Worm (Caenorhabditis elegans) whole organism, midembryonic: ENCODE measurements around the gene far-5.

Experiments
- T22C8.4 ChIP-seq: fragments of 200-800 bp; sonication (Bioruptor generic); IDR thresholded peaks from 2 replicates; pipeline ENCODE4 v1.3.6; 2022; ENCODE audit warnings: missing genetic modification characterization, missing compliant biosample characterization
- cog-1 ChIP-seq: sonication (generic microtip); optimal IDR thresholded peaks from 2 replicates; lab custom pipeline; 2016; ENCODE audit warnings: missing genetic modification characterization, missing compliant biosample characterization
- flt-1 ChIP-seq: fragments of 200-800 bp; sonication (Bioruptor generic); IDR thresholded peaks from 2 replicates; pipeline ENCODE4 v1.3.6; 2022; ENCODE audit warnings: missing genetic modification characterization, missing compliant biosample characterization
- klf-2 ChIP-seq: fragments of 200-800 bp; sonication (Bioruptor generic); conservative IDR thresholded peaks from 2 replicates; pipeline ENCODE4 v1.3.6; 2022; ENCODE audit warnings: missing genetic modification reagents, missing genetic modification characterization, missing compliant biosample characterization
- med-1 ChIP-seq: sonication (generic microtip); optimal IDR thresholded peaks from 2 replicates; lab custom pipeline; 2017; ENCODE audit warnings: missing genetic modification characterization, mild to moderate bottlenecking, missing compliant biosample characterization, antibody characterized with exemption, missing genetic modification reagents; ENCODE audit not compliant: insufficient read depth
- ref-1 ChIP-seq: fragments of 200-800 bp; sonication (Bioruptor generic); conservative IDR thresholded peaks from 2 replicates; pipeline ENCODE4 v1.3.6; 2022; ENCODE audit warnings: missing genetic modification reagents, missing genetic modification characterization, missing compliant biosample characterization
- tab-1 ChIP-seq: fragments of 200-800 bp; sonication (Bioruptor generic); IDR thresholded peaks from 2 replicates; pipeline ENCODE4 v1.3.6; 2022; ENCODE audit warnings: missing genetic modification characterization, missing compliant biosample characterization
- ztf-23 ChIP-seq: fragments of 200-800 bp; sonication (Bioruptor generic); IDR thresholded peaks from 2 replicates; pipeline ENCODE4 v1.3.6; 2022; ENCODE audit warnings: missing genetic modification reagents, missing genetic modification characterization, missing compliant biosample characterization
- ztf-29 ChIP-seq: fragments of 200-800 bp; sonication (Bioruptor generic); IDR thresholded peaks from 2 replicates; pipeline ENCODE4 v1.3.6; 2022; ENCODE audit warnings: missing genetic modification reagents, missing genetic modification characterization, missing compliant biosample characterization

The far-5 gene

ce11 chrV:13028871-13029270, 33.5 kb downstream of the far-5 start:
- TF ChIP-seq ztf-23 (no peak), T22C8.4 (GFP tag; lab: Robert Waterston, UW) (no peak), ztf-29 (GFP tag; lab: Robert Waterston, UW) (no peak)

ce11 chrV:13033223-13033622, 37.9 kb downstream of the far-5 start, which contains the start of gene W07G4.1:
W07G4.1 (plus strand) TSS chrV:13033523.
- TF ChIP-seq med-1 (GFP tag; lab: Kevin White, UChicago) (no peak), klf-2 (no peak), cog-1 (no peak), ref-1 (GFP tag; lab: Robert Waterston, UW) (no peak), flt-1 (no peak), ztf-23 (no peak), tab-1 (GFP tag; lab: Robert Waterston, UW) (no peak), ztf-29 (GFP tag; lab: Robert Waterston, UW) (no peak), T22C8.4 (GFP tag; lab: Robert Waterston, UW) (no peak)

- TF ChIP-seq ztf-23 (no peak), med-1 (GFP tag; lab: Kevin White, UChicago) (no peak), tab-1 (GFP tag; lab: Robert Waterston, UW) (no peak), klf-2 (no peak), T22C8.4 (GFP tag; lab: Robert Waterston, UW) (no peak), flt-1 (no peak), ref-1 (GFP tag; lab: Robert Waterston, UW) (no peak), ztf-29 (GFP tag; lab: Robert Waterston, UW) (no peak), cog-1 (no peak)
These were observed 39.2 kb downstream of the far-5 start, which contains the start of gene W07G4.7 for ce11 chrV:13034604-13035003. W07G4.7 (minus strand) TSS chrV:13034704.

- TF ChIP-seq T22C8.4 (GFP tag; lab: Robert Waterston, UW) (no peak), ztf-23 (no peak), med-1 (GFP tag; lab: Kevin White, UChicago) (no peak), flt-1 (no peak), cog-1 (no peak), klf-2 (no peak), tab-1 (GFP tag; lab: Robert Waterston, UW) (no peak), ref-1 (GFP tag; lab: Robert Waterston, UW) (no peak), ztf-29 (GFP tag; lab: Robert Waterston, UW) (no peak)
These were observed 41.1 kb downstream of the far-5 start, which contains the start of gene W07G4.2 for ce11 chrV:13036466-13036865. W07G4.2 (minus strand) TSS chrV:13036566.

ce11 chrV:13041666-13042065, 46.3 kb downstream of the far-5 start, which contains the start of gene scyl-1:
scyl-1 (minus strand) TSS chrV:13041721.
- TF ChIP-seq ztf-23 (0 out of 2 replicates have a peak, but pooled peaks have one; percentile 63), med-1 (GFP tag; lab: Kevin White, UChicago) (peak; percentile 40), klf-2 (no peak), cog-1 (no peak), ztf-29 (GFP tag; lab: Robert Waterston, UW) (no peak), T22C8.4 (GFP tag; lab: Robert Waterston, UW) (peak; percentile 25; the same call in 1 of the 2 replicates), ref-1 (GFP tag; lab: Robert Waterston, UW) (no peak), flt-1 (peak; percentile 35; the same call in 1 of the 2 replicates), tab-1 (GFP tag; lab: Robert Waterston, UW) (0 out of 2 replicates have a peak, but pooled peaks have one; percentile 44)

ce11 chrV:13043195-13043762, 47.9 kb downstream of the far-5 start, which contains the start of gene lap-2:
lap-2 (plus strand) TSS chrV:13043712.
- TF ChIP-seq ztf-29 (GFP tag; lab: Robert Waterston, UW): no peak
- no peak for TF ChIP-seq ref-1 (GFP tag; lab: Robert Waterston, UW)

- TF ChIP-seq ref-1 (GFP tag; lab: Robert Waterston, UW) (no peak), tab-1 (GFP tag; lab: Robert Waterston, UW) (no peak), med-1 (GFP tag; lab: Kevin White, UChicago) (no peak), ztf-23 (no peak), T22C8.4 (GFP tag; lab: Robert Waterston, UW) (no peak), ztf-29 (GFP tag; lab: Robert Waterston, UW) (no peak), cog-1 (no peak), klf-2 (no peak), flt-1 (no peak)
These were observed 48.6 kb downstream of the far-5 start for ce11 chrV:13043832-13044521.

- TF ChIP-seq flt-1: no peak
- no peak for TF ChIP-seq ref-1 (GFP tag; lab: Robert Waterston, UW)
- no peak for TF ChIP-seq tab-1 (GFP tag; lab: Robert Waterston, UW)
- no peak for TF ChIP-seq med-1 (GFP tag; lab: Kevin White, UChicago)
- no peak for TF ChIP-seq T22C8.4 (GFP tag; lab: Robert Waterston, UW)
- no peak for TF ChIP-seq ztf-23
- no peak for TF ChIP-seq ztf-29 (GFP tag; lab: Robert Waterston, UW)
- TF ChIP-seq cog-1: no peak
- no peak for TF ChIP-seq klf-2
These were observed 49.6 kb downstream of the far-5 start for ce11 chrV:13045017-13045416.
